Fruit fly (Drosophila melanogaster) whole organism, embryonic: ENCODE data around the gene CG4267.
A peak's percentile ranks its signal among the peaks of the same experiment; 100 is the strongest.

Experiments
- ATbp ChIP-seq: fragments of 200-800 bp; sonication (Bioruptor generic); optimal IDR thresholded peaks from 2 replicates; lab custom pipeline; 2017; ENCODE audit warnings: missing biosample characterization, mild to moderate bottlenecking, missing genetic modification characterization, missing genetic modification reagents
- B-H1 ChIP-seq: fragments of 200-800 bp; sonication (Bioruptor generic); IDR thresholded peaks from 3 replicates; pipeline ENCODE4 v1.3.6; 2022; ENCODE audit warnings: missing biosample characterization, missing genetic modification characterization
- CG10267 ChIP-seq: fragments of 200-800 bp; sonication (Bioruptor generic); optimal IDR thresholded peaks from 2 replicates; lab custom pipeline; 2018; ENCODE audit warnings: missing biosample characterization, mild to moderate bottlenecking, missing genetic modification characterization, moderate library complexity
- CG10654 ChIP-seq: fragments of 200-800 bp; sonication (Bioruptor generic); optimal IDR thresholded peaks from 2 replicates; lab custom pipeline; 2016; ENCODE audit warnings: missing biosample characterization, missing genetic modification characterization
- CG11398 ChIP-seq: fragments of 200-800 bp; sonication (Bioruptor generic); optimal IDR thresholded peaks from 2 replicates; lab custom pipeline; 2016; ENCODE audit warnings: missing biosample characterization, missing genetic modification characterization
- CG12071 ChIP-seq: fragments of 200-800 bp; sonication (Bioruptor generic); optimal IDR thresholded peaks from 3 replicates; lab custom pipeline; 2018; ENCODE audit warnings: missing biosample characterization, mild to moderate bottlenecking, missing genetic modification characterization
- CG13894 ChIP-seq: fragments of 200-800 bp; sonication (Bioruptor generic); optimal IDR thresholded peaks from 3 replicates; lab custom pipeline; 2018; ENCODE audit warnings: missing biosample characterization, mild to moderate bottlenecking, missing genetic modification characterization, moderate library complexity
- CG17802 ChIP-seq: fragments of 200-800 bp; sonication (Bioruptor generic); optimal IDR thresholded peaks from 2 replicates; lab custom pipeline; 2018; ENCODE audit warnings: missing biosample characterization, mild to moderate bottlenecking, missing genetic modification characterization, moderate library complexity
- CG18011 ChIP-seq: fragments of 200-800 bp; sonication (Bioruptor generic); optimal IDR thresholded peaks from 2 replicates; lab custom pipeline; 2017; ENCODE audit warnings: missing biosample characterization, missing genetic modification characterization, mild to moderate bottlenecking, moderate library complexity, missing genotype
- CG1832 ChIP-seq: fragments of 200-800 bp; sonication (Bioruptor generic); optimal IDR thresholded peaks from 2 replicates; lab custom pipeline; 2017; ENCODE audit warnings: missing biosample characterization, mild to moderate bottlenecking, missing genetic modification characterization, inconsistent platforms
- CG18599 ChIP-seq: fragments of 200-800 bp; sonication (Bioruptor generic); optimal IDR thresholded peaks from 3 replicates; lab custom pipeline; 2017; ENCODE audit warnings: missing biosample characterization, missing genetic modification characterization, mild to moderate bottlenecking, moderate library complexity, missing genetic modification reagents
- CG2199 ChIP-seq: fragments of 200-800 bp; sonication (Bioruptor generic); IDR thresholded peaks from 3 replicates; pipeline ENCODE4 v1.3.6; 2022; ENCODE audit warnings: missing biosample characterization, missing genetic modification characterization
- CG31224 ChIP-seq: fragments of 200-800 bp; sonication (Bioruptor generic); IDR thresholded peaks from 2 replicates; pipeline ENCODE4 v1.3.6; 2022; ENCODE audit warnings: missing biosample characterization, missing genetic modification characterization
- CG4730 ChIP-seq: fragments of 200-800 bp; sonication (Bioruptor generic); IDR thresholded peaks from 2 replicates; pipeline ENCODE4 v1.3.6; 2022; ENCODE audit warnings: missing biosample characterization, missing genetic modification characterization
- CG7372 ChIP-seq: fragments of 200-800 bp; sonication (Bioruptor generic); IDR thresholded peaks from 2 replicates; pipeline ENCODE4 v1.3.6; 2022; ENCODE audit warnings: missing biosample characterization, missing genetic modification characterization
- CG9215 ChIP-seq: fragments of 200-800 bp; sonication (Bioruptor generic); IDR thresholded peaks from 2 replicates; pipeline ENCODE4 v1.3.6; 2022; ENCODE audit warnings: missing biosample characterization, missing genetic modification characterization
- CTCF ChIP-seq: fragments of 200-800 bp; sonication (Bioruptor generic); optimal IDR thresholded peaks from 2 replicates; lab custom pipeline; 2017; ENCODE audit warnings: missing biosample characterization, mild to moderate bottlenecking, missing genetic modification characterization, moderate library complexity
- Dll ChIP-seq: fragments of 200-800 bp; sonication (Bioruptor generic); IDR thresholded peaks from 4 replicates; pipeline ENCODE4 v1.3.6; 2022; ENCODE audit warnings: missing biosample characterization, missing genetic modification characterization; ENCODE audit not compliant: partially characterized antibody
- Doc2 ChIP-seq: fragments of 200-800 bp; sonication (Bioruptor generic); IDR thresholded peaks from 2 replicates; pipeline ENCODE4 v1.3.6; 2022; ENCODE audit warnings: missing biosample characterization, missing genetic modification characterization
- Eip74EF ChIP-seq, 2 experiments: fragments of 200-800 bp in 1 of 2; fragments of >200 bp in 1 of 2; sonication (Bioruptor generic) in 1 of 2; optimal IDR thresholded peaks; 2 replicates each; lab custom pipeline; 2017 to 2019; ENCODE audit warnings: missing biosample characterization in 2 of 2, missing genetic modification characterization in 2 of 2, mild to moderate bottlenecking in 1 of 2, moderate library complexity in 1 of 2
- GATAe ChIP-seq: fragments of 200-800 bp; sonication (Bioruptor generic); conservative IDR thresholded peaks from 2 replicates; pipeline ENCODE4 v1.3.6; 2022; ENCODE audit warnings: missing biosample characterization, missing genetic modification characterization
- Gug ChIP-seq: fragments of 200-800 bp; sonication (Bioruptor generic); IDR thresholded peaks from 4 replicates; pipeline ENCODE4 v1.3.6; 2022; ENCODE audit warnings: missing biosample characterization, missing genetic modification characterization
- HLH3B ChIP-seq: fragments of 200-800 bp; sonication (Bioruptor generic); IDR thresholded peaks from 2 replicates; pipeline ENCODE4 v1.3.6; 2022; ENCODE audit warnings: missing biosample characterization, missing genetic modification characterization
- HLH54F ChIP-seq: fragments of 200-800 bp; sonication (Bioruptor generic); optimal IDR thresholded peaks from 3 replicates; lab custom pipeline; 2016; ENCODE audit warnings: missing biosample characterization, missing genetic modification characterization
- Hey ChIP-seq: fragments of 200-800 bp; sonication (Bioruptor generic); optimal IDR thresholded peaks from 3 replicates; lab custom pipeline; 2018; ENCODE audit warnings: missing biosample characterization, mild to moderate bottlenecking, missing genetic modification characterization
- Hmx ChIP-seq: fragments of 200-800 bp; sonication (Bioruptor generic); optimal IDR thresholded peaks from 2 replicates; lab custom pipeline; 2016; ENCODE audit warnings: missing biosample characterization, missing genetic modification characterization
- Hr39 ChIP-seq: fragments of >200 bp; optimal IDR thresholded peaks from 2 replicates; lab custom pipeline; 2017
- Lhr ChIP-seq: fragments of 200-800 bp; sonication (Bioruptor generic); optimal IDR thresholded peaks from 3 replicates; lab custom pipeline; 2017; ENCODE audit warnings: mild to moderate bottlenecking, missing biosample characterization, missing genetic modification reagents, missing genetic modification characterization
- Nf-YC ChIP-seq: fragments of 200-800 bp; optimal IDR thresholded peaks from 3 replicates; lab custom pipeline; 2019; ENCODE audit warnings: missing biosample characterization, mild to moderate bottlenecking, missing genetic modification characterization, moderate library complexity
- Sin3A ChIP-seq: fragments of >200 bp; optimal IDR thresholded peaks from 2 replicates; lab custom pipeline; 2018
- Sry-δ ChIP-seq: fragments of 200-800 bp; sonication (Bioruptor generic); optimal IDR thresholded peaks from 2 replicates; lab custom pipeline; 2016; ENCODE audit warnings: missing biosample characterization, missing genetic modification characterization
- bigmax ChIP-seq: fragments of 200-800 bp; sonication (Bioruptor generic); optimal IDR thresholded peaks from 2 replicates; lab custom pipeline; 2018; ENCODE audit warnings: missing biosample characterization, mild to moderate bottlenecking, missing genetic modification characterization
- bowl ChIP-seq: fragments of 200-800 bp; sonication (Bioruptor generic); IDR thresholded peaks from 2 replicates; pipeline ENCODE4 v1.3.6; 2022; ENCODE audit warnings: missing biosample characterization, missing genetic modification characterization
- cad ChIP-seq: fragments of >200 bp; optimal IDR thresholded peaks from 2 replicates; lab custom pipeline; 2017; ENCODE audit warnings: missing biosample characterization, missing genetic modification characterization
- cato ChIP-seq: fragments of 200-800 bp; sonication (Bioruptor generic); optimal IDR thresholded peaks from 2 replicates; lab custom pipeline; 2016; ENCODE audit warnings: missing biosample characterization, missing genetic modification characterization, borderline replicate concordance
- crc ChIP-seq: fragments of 200-800 bp; sonication (Bioruptor generic); optimal IDR thresholded peaks from 2 replicates; lab custom pipeline; 2016; ENCODE audit warnings: missing biosample characterization, missing genetic modification characterization
- disco-r ChIP-seq: fragments of 200-800 bp; sonication (Bioruptor generic); optimal IDR thresholded peaks from 2 replicates; lab custom pipeline; 2016; ENCODE audit warnings: missing biosample characterization, missing genetic modification characterization
- emc ChIP-seq: fragments of 200-800 bp; sonication (Bioruptor generic); optimal IDR thresholded peaks from 2 replicates; lab custom pipeline; 2016; ENCODE audit warnings: missing biosample characterization, missing genetic modification characterization
- eve ChIP-seq, 2 experiments: fragments of >200 bp; optimal IDR thresholded peaks; 2 replicates each; lab custom pipeline; 2017; ENCODE audit warnings: missing biosample characterization in 2 of 2, missing genetic modification characterization in 2 of 2
- gem ChIP-seq: fragments of 200-800 bp; sonication (Bioruptor generic); optimal IDR thresholded peaks from 2 replicates; lab custom pipeline; 2019; ENCODE audit warnings: missing biosample characterization, mild to moderate bottlenecking, missing genetic modification characterization, moderate library complexity
- lmd ChIP-seq: fragments of 200-800 bp; sonication (Bioruptor generic); IDR thresholded peaks from 2 replicates; pipeline ENCODE4 v1.3.6; 2022; ENCODE audit warnings: missing biosample characterization, missing genetic modification characterization
- luna ChIP-seq: fragments of 200-800 bp; sonication (Bioruptor generic); optimal IDR thresholded peaks from 2 replicates; lab custom pipeline; 2016; ENCODE audit warnings: missing biosample characterization, missing genetic modification characterization
- onecut ChIP-seq: fragments of 200-800 bp; sonication (Bioruptor generic); IDR thresholded peaks from 2 replicates; pipeline ENCODE4 v1.3.6; 2022; ENCODE audit warnings: missing biosample characterization, missing genetic modification characterization
- p53 ChIP-seq: fragments of 200-800 bp; sonication (Bioruptor generic); optimal IDR thresholded peaks from 2 replicates; lab custom pipeline; 2016; ENCODE audit warnings: missing biosample characterization, missing genetic modification characterization
- pfk ChIP-seq: fragments of 200-800 bp; sonication (Bioruptor generic); optimal IDR thresholded peaks from 2 replicates; lab custom pipeline; 2018; ENCODE audit warnings: missing biosample characterization, mild to moderate bottlenecking, missing genetic modification characterization, moderate library complexity
- pita ChIP-seq: fragments of 200-800 bp; sonication (Bioruptor generic); optimal IDR thresholded peaks from 2 replicates; lab custom pipeline; 2017; ENCODE audit warnings: missing biosample characterization, mild to moderate bottlenecking, missing genetic modification characterization
- salm ChIP-seq: fragments of 200-800 bp; sonication (Bioruptor generic); optimal IDR thresholded peaks from 2 replicates; lab custom pipeline; 2018; ENCODE audit warnings: missing biosample characterization, mild to moderate bottlenecking, missing genetic modification characterization
- sna ChIP-seq: fragments of 200-800 bp; sonication (Bioruptor generic); IDR thresholded peaks from 2 replicates; pipeline ENCODE4 v1.3.6; 2022; ENCODE audit warnings: missing biosample characterization, missing genetic modification characterization; ENCODE audit not compliant: partially characterized antibody
- sqz ChIP-seq: fragments of 200-800 bp; sonication (Bioruptor generic); optimal IDR thresholded peaks from 3 replicates; lab custom pipeline; 2018; ENCODE audit warnings: missing biosample characterization, mild to moderate bottlenecking, missing genetic modification characterization
- stwl ChIP-seq: fragments of 200-800 bp; sonication (Bioruptor generic); optimal IDR thresholded peaks from 3 replicates; lab custom pipeline; 2018; ENCODE audit warnings: missing biosample characterization, mild to moderate bottlenecking, missing genetic modification characterization, moderate library complexity
- toy ChIP-seq: fragments of 200-800 bp; sonication (Bioruptor generic); IDR thresholded peaks from 2 replicates; pipeline ENCODE4 v1.3.6; 2022; ENCODE audit warnings: missing biosample characterization, missing genetic modification characterization
- tup ChIP-seq: fragments of 200-800 bp; sonication (Bioruptor generic); optimal IDR thresholded peaks from 2 replicates; lab custom pipeline; 2016; ENCODE audit warnings: missing biosample characterization, mild to moderate bottlenecking, missing genetic modification characterization, moderate library complexity

Gene CG4267

DNA sequence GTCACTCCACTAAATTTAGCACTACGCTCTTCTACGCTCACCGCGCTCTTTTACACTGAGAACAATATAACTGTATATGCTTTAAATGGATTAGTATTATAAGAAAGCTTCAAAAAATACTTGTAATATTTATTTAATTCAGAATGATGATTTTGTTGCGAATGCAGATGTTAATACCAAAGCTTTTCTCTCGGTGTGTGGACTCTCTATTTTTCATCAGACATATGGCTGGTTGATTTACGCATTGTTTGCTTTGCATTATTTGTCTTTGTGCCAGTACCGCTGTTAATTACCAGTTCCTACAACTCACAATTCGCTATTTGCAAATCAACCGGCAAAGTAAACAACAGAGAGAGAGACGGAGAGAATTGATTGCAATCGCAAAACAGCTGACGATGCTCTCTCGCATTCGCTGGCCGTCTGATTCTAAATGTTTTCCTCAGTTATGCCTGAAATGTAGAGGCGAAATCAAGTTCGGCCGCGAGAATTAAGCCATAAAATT, 20.5 kb upstream of the CG4267 start (continued):
- TF ChIP-seq bowl (GFP tag; lab: Robert Waterston, UW) (peak; percentile 95), CG18599 (GFP tag; lab: Kevin White, UChicago) (peak; percentile 97), lmd (GFP tag; lab: Robert Waterston, UW) (peak; percentile 98), CG31224 (GFP tag; lab: Robert Waterston, UW) (peak; percentile 94), tup (GFP tag; lab: Kevin White, UChicago) (peak; percentile 90), sqz (GFP tag; lab: Kevin White, UChicago) (peak; percentile 78), cato (peak; percentile 92), ATbp (peak; percentile 96), p53 (peak; percentile 85), Lhr (GFP tag; lab: Kevin White, UChicago) (peak; percentile 84), Hr39 (no peak), Gug (peak; percentile 94), stwl (tag; lab: Kevin White, UChicago) (peak; percentile 16), bigmax (GFP tag; lab: Kevin White, UChicago) (peak; percentile 65), cad (GFP tag; lab: Kevin White, UChicago) (no peak), Hey (tag; lab: Kevin White, UChicago) (peak; percentile 94), CG9215 (GFP tag; lab: Robert Waterston, UW) (peak; percentile 93), Eip74EF (GFP tag; optimal IDR thresholded peaks at IDR 0.05; lab: Kevin White, UChicago) (peak in 1 of 2 experiments; percentile 92), CG1832 (GFP tag; lab: Kevin White, UChicago) (no peak), Nf-YC (peak; percentile 83), CG11398 (GFP tag; lab: Kevin White, UChicago) (peak; percentile 90), onecut (GFP tag; lab: Robert Waterston, UW) (peak; percentile 92), gem (tag; lab: Kevin White, UChicago) (peak; percentile 99), disco-r (GFP tag; lab: Kevin White, UChicago) (peak; percentile 96), Hmx (GFP tag; lab: Kevin White, UChicago) (peak; percentile 78), salm (tag; lab: Kevin White, UChicago) (peak; percentile 93), B-H1 (GFP tag; lab: Robert Waterston, UW) (peak; percentile 97), CG4730 (GFP tag; lab: Robert Waterston, UW) (peak; percentile 95), HLH3B (peak; percentile 98), pfk (GFP tag; lab: Kevin White, UChicago) (no peak), Sin3A (lab: Kevin White, UChicago) (no peak), eve (GFP tag; optimal IDR thresholded peaks at IDR 0.05; lab: Kevin White, UChicago) (peak in 1 of 2 experiments; percentile 4), Sry-δ (GFP tag; lab: Kevin White, UChicago) (peak; percentile 51), CTCF (GFP tag; lab: Kevin White, UChicago) (peak; percentile 41), CG18011 (peak; percentile 91), toy (GFP tag; lab: Robert Waterston, UW) (peak; percentile 95), CG7372 (GFP tag; lab: Robert Waterston, UW) (peak; percentile 97), Doc2 (GFP tag; lab: Robert Waterston, UW) (peak; percentile 92), CG10654 (GFP tag; lab: Kevin White, UChicago) (peak; percentile 91), CG2199 (GFP tag; lab: Robert Waterston, UW) (peak; percentile 96), CG13894 (peak; percentile 94), luna (GFP tag; lab: Kevin White, UChicago) (peak; percentile 90), CG12071 (GFP tag; lab: Kevin White, UChicago) (peak; percentile 95), crc (peak; percentile 91), CG10267 (tag; lab: Kevin White, UChicago) (peak; percentile 91), CG17802 (tag; lab: Kevin White, UChicago) (peak; percentile 64), pita (GFP tag; lab: Kevin White, UChicago) (no peak), HLH54F (peak; percentile 95), emc (GFP tag; lab: Kevin White, UChicago) (peak; percentile 91), Dll (GFP tag; lab: Robert Waterston, UW) (no peak), GATAe (GFP tag; lab: Robert Waterston, UW) (peak; percentile 84), sna (GFP tag; lab: Robert Waterston, UW) (no peak)
